Worm (Caenorhabditis elegans) whole organism, L4 larva: ENCODE measurements around the gene C06C3.7.

ENCODE experiments used
- D1046.2 ChIP-seq: fragments of 200-800 bp; sonication (Bioruptor generic); IDR thresholded peaks from 2 replicates; pipeline ENCODE4 v1.3.6; 2022; ENCODE audit warnings: missing genetic modification characterization, missing compliant biosample characterization
- F44E2.7 ChIP-seq: fragments of 200-800 bp; sonication (Bioruptor generic); IDR thresholded peaks from 2 replicates; pipeline ENCODE4 v2.1.2; 2022; ENCODE audit warnings: missing genetic modification characterization, missing compliant biosample characterization
- F49E8.2 ChIP-seq: sonication (generic microtip); optimal IDR thresholded peaks from 2 replicates; lab custom pipeline; 2016; ENCODE audit warnings: missing compliant biosample characterization, mild to moderate bottlenecking, missing genetic modification characterization, borderline replicate concordance
- R02D3.7 ChIP-seq: fragments of 150-350 bp; sonication (generic microtip); optimal IDR thresholded peaks from 3 replicates; lab custom pipeline; 2014; ENCODE audit warnings: missing biosample characterization, missing genetic modification characterization
- ZK546.5 ChIP-seq, 2 experiments: sonication (generic microtip); optimal IDR thresholded peaks; 2 replicates each; lab custom pipeline; 2017; ENCODE audit warnings: missing biosample characterization in 2 of 2, missing genetic modification characterization in 2 of 2
- arid-1 ChIP-seq: fragments of 200-800 bp; sonication (Bioruptor generic); conservative IDR thresholded peaks from 2 replicates; pipeline ENCODE4 v1.3.6; 2022; ENCODE audit warnings: missing genetic modification reagents, missing genetic modification characterization, missing compliant biosample characterization
- attf-4 ChIP-seq: sonication (generic microtip); optimal IDR thresholded peaks from 3 replicates; lab custom pipeline; 2017; ENCODE audit warnings: missing biosample characterization, missing genetic modification characterization
- ceh-28 ChIP-seq: fragments of 150-350 bp; optimal IDR thresholded peaks from 2 replicates; lab custom pipeline; 2014; ENCODE audit warnings: missing biosample characterization, missing genetic modification reagents, missing genetic modification characterization
- ceh-44 ChIP-seq: fragments of 200-800 bp; sonication (Bioruptor generic); IDR thresholded peaks from 2 replicates; pipeline ENCODE4 v1.3.6; 2022; ENCODE audit warnings: missing genetic modification reagents, missing genetic modification characterization, missing compliant biosample characterization
- ces-1 ChIP-seq: fragments of 150-350 bp; sonication (generic microtip); optimal IDR thresholded peaks from 4 replicates; lab custom pipeline; 2014; ENCODE audit warnings: missing biosample characterization, missing genetic modification reagents, missing genetic modification characterization
- daf-16 ChIP-seq, 3 experiments: sonication (generic microtip); optimal IDR thresholded peaks; 2 replicates each; lab custom pipeline; 2016 to 2017; ENCODE audit warnings: missing genetic modification characterization in 3 of 3, missing genetic modification reagents in 3 of 3, mild to moderate bottlenecking in 2 of 3, missing compliant biosample characterization in 2 of 3, missing biosample characterization in 1 of 3, moderate library complexity in 1 of 3
- daf-19 ChIP-seq: fragments of 200-800 bp; sonication (Bioruptor generic); conservative IDR thresholded peaks from 2 replicates; pipeline ENCODE4 v1.3.6; 2022; ENCODE audit warnings: missing genetic modification characterization, missing compliant biosample characterization
- dpl-1 ChIP-seq: fragments of 150-350 bp; optimal IDR thresholded peaks from 2 replicates; lab custom pipeline; 2014; ENCODE audit warnings: missing biosample characterization, missing genetic modification reagents, missing genetic modification characterization
- hlh-11 ChIP-seq: fragments of 200-800 bp; sonication (Bioruptor generic); optimal IDR thresholded peaks from 2 replicates; lab custom pipeline; 2018; ENCODE audit warnings: mild to moderate bottlenecking, missing genetic modification characterization, missing compliant biosample characterization
- jun-1 ChIP-seq: fragments of 150-350 bp; optimal IDR thresholded peaks from 2 replicates; lab custom pipeline; 2014; ENCODE audit warnings: missing biosample characterization, missing genetic modification reagents, missing genetic modification characterization
- lin-1 ChIP-seq: fragments of 200-800 bp; sonication (Bioruptor generic); IDR thresholded peaks from 2 replicates; pipeline ENCODE4 v1.3.6; 2022; ENCODE audit warnings: missing genetic modification reagents, missing genetic modification characterization, missing compliant biosample characterization
- lin-13 ChIP-seq: fragments of 150-350 bp; optimal IDR thresholded peaks from 2 replicates; lab custom pipeline; 2014; ENCODE audit warnings: missing biosample characterization, missing genetic modification reagents, missing genetic modification characterization
- lin-29 ChIP-seq: fragments of 200-800 bp; sonication (Bioruptor generic); IDR thresholded peaks from 2 replicates; pipeline ENCODE4 v1.3.6; 2022; ENCODE audit warnings: missing genetic modification reagents, missing genetic modification characterization, missing compliant biosample characterization
- lin-38 ChIP-seq: fragments of 200-800 bp; sonication (Bioruptor generic); IDR thresholded peaks from 2 replicates; pipeline ENCODE4 v1.3.6; 2022; ENCODE audit warnings: missing genetic modification reagents, missing genetic modification characterization, missing compliant biosample characterization
- madf-5 ChIP-seq, 2 experiments: fragments of 200-800 bp; sonication (Bioruptor generic); IDR thresholded peaks; 2 replicates each; pipeline ENCODE4 v1.3.6; 2022; ENCODE audit warnings: missing compliant biosample characterization in 2 of 2, missing genetic modification characterization in 2 of 2
- madf-9 ChIP-seq: fragments of 200-800 bp; sonication (Bioruptor generic); conservative IDR thresholded peaks from 2 replicates; pipeline ENCODE4 v1.3.6; 2022; ENCODE audit warnings: missing genetic modification reagents, missing genetic modification characterization, missing compliant biosample characterization
- mdl-1 ChIP-seq, 2 experiments: fragments of 150-350 bp in 1 of 2; sonication (generic microtip) in 1 of 2; optimal IDR thresholded peaks; 2 replicates each; lab custom pipeline; 2014 to 2017; ENCODE audit warnings: missing biosample characterization in 2 of 2, missing genetic modification characterization in 2 of 2
- mdt-29 ChIP-seq: fragments of 200-800 bp; sonication (Bioruptor generic); IDR thresholded peaks from 2 replicates; pipeline ENCODE4 v1.3.6; 2022; ENCODE audit warnings: missing genetic modification reagents, missing genetic modification characterization, missing compliant biosample characterization
- mep-1 ChIP-seq: fragments of 150-350 bp; sonication (generic microtip); optimal IDR thresholded peaks from 3 replicates; lab custom pipeline; 2014; ENCODE audit warnings: missing biosample characterization, missing genetic modification characterization
- mes-2 ChIP-seq: sonication (generic microtip); optimal IDR thresholded peaks from 2 replicates; lab custom pipeline; 2016; ENCODE audit warnings: missing genotype, mild to moderate bottlenecking, missing genetic modification characterization, missing compliant biosample characterization; ENCODE audit not compliant: poor library complexity, severe bottlenecking
- mxl-3 ChIP-seq: fragments of 200-800 bp; sonication (Bioruptor generic); optimal IDR thresholded peaks from 2 replicates; lab custom pipeline; 2018; ENCODE audit warnings: mild to moderate bottlenecking, missing genetic modification characterization, missing compliant biosample characterization
- nhr-10 ChIP-seq: fragments of 150-350 bp; optimal IDR thresholded peaks from 2 replicates; lab custom pipeline; 2014; ENCODE audit warnings: missing biosample characterization, missing genetic modification characterization
- nhr-28 ChIP-seq: fragments of 150-350 bp; optimal IDR thresholded peaks from 2 replicates; lab custom pipeline; 2014; ENCODE audit warnings: missing biosample characterization, missing genetic modification characterization
- nhr-41 ChIP-seq: fragments of 200-800 bp; sonication (Bioruptor generic); IDR thresholded peaks from 2 replicates; pipeline ENCODE4 v1.3.6; 2022; ENCODE audit warnings: missing genetic modification reagents, missing genetic modification characterization, missing compliant biosample characterization
- nhr-42 ChIP-seq: fragments of 200-800 bp; sonication (Bioruptor generic); IDR thresholded peaks from 2 replicates; pipeline ENCODE4 v1.3.6; 2022; ENCODE audit warnings: missing genetic modification characterization, missing compliant biosample characterization
- nhr-48 ChIP-seq: sonication (generic microtip); optimal IDR thresholded peaks from 2 replicates; lab custom pipeline; 2016; ENCODE audit warnings: mild to moderate bottlenecking, missing genetic modification characterization, missing compliant biosample characterization
- nhr-6 ChIP-seq: fragments of 150-350 bp; optimal IDR thresholded peaks from 2 replicates; lab custom pipeline; 2014; ENCODE audit warnings: missing biosample characterization, missing genetic modification characterization
- pha-4 ChIP-seq, 2 experiments: fragments of 150-350 bp in 1 of 2; fragments of 200-800 bp in 1 of 2; sonication (Bioruptor generic) in 1 of 2; IDR thresholded peaks in 1 of 2; optimal IDR thresholded peaks in 1 of 2; 2 replicates each; pipeline versions ENCODE4 v1.3.6 to Lab custom; 2014 to 2022; ENCODE audit warnings: missing genetic modification characterization in 2 of 2, missing genetic modification reagents in 2 of 2, missing biosample characterization in 1 of 2, missing compliant biosample characterization in 1 of 2
- pqm-1 ChIP-seq: sonication (generic microtip); optimal IDR thresholded peaks from 2 replicates; lab custom pipeline; 2017; ENCODE audit warnings: missing biosample characterization, missing genetic modification characterization
- rbr-2 ChIP-seq: sonication (generic microtip); optimal IDR thresholded peaks from 2 replicates; lab custom pipeline; 2016; ENCODE audit warnings: missing genotype, missing genetic modification characterization, missing compliant biosample characterization
- sdz-12 ChIP-seq: fragments of 200-800 bp; sonication (Bioruptor generic); optimal IDR thresholded peaks from 2 replicates; lab custom pipeline; 2018; ENCODE audit warnings: mild to moderate bottlenecking, missing genetic modification characterization, missing compliant biosample characterization
- set-16 ChIP-seq: fragments of 200-800 bp; sonication (Bioruptor generic); IDR thresholded peaks from 2 replicates; pipeline ENCODE4 v1.3.6; 2022; ENCODE audit warnings: missing genetic modification reagents, missing genetic modification characterization, missing compliant biosample characterization
- skn-1 ChIP-seq: fragments of 150-350 bp; optimal IDR thresholded peaks from 2 replicates; lab custom pipeline; 2014; ENCODE audit warnings: missing biosample characterization, missing genetic modification characterization
- snpc-1.2 ChIP-seq: fragments of 200-800 bp; sonication (Bioruptor generic); IDR thresholded peaks from 2 replicates; pipeline ENCODE4 v1.3.6; 2022; ENCODE audit warnings: missing genetic modification reagents, missing genetic modification characterization, missing compliant biosample characterization
- snpc-4 ChIP-seq: fragments of 150-350 bp; optimal IDR thresholded peaks from 2 replicates; lab custom pipeline; 2014; ENCODE audit warnings: missing biosample characterization, missing genetic modification characterization
- tag-97 ChIP-seq: fragments of 200-800 bp; sonication (Bioruptor generic); IDR thresholded peaks from 2 replicates; pipeline ENCODE4 v1.3.6; 2022; ENCODE audit warnings: missing genetic modification characterization, missing compliant biosample characterization
- tra-1 ChIP-seq: fragments of 200-800 bp; sonication (Bioruptor generic); IDR thresholded peaks from 2 replicates; pipeline ENCODE4 v1.3.6; 2022; ENCODE audit warnings: missing genetic modification reagents, missing genetic modification characterization, missing compliant biosample characterization
- unc-130 ChIP-seq: sonication (generic microtip); optimal IDR thresholded peaks from 2 replicates; lab custom pipeline; 2016; ENCODE audit warnings: missing genetic modification reagents, missing genetic modification characterization, missing compliant biosample characterization
- zip-2 ChIP-seq: fragments of 150-350 bp; optimal IDR thresholded peaks from 2 replicates; lab custom pipeline; 2014; ENCODE audit warnings: missing biosample characterization, missing genetic modification characterization

Gene C06C3.7

DNA sequence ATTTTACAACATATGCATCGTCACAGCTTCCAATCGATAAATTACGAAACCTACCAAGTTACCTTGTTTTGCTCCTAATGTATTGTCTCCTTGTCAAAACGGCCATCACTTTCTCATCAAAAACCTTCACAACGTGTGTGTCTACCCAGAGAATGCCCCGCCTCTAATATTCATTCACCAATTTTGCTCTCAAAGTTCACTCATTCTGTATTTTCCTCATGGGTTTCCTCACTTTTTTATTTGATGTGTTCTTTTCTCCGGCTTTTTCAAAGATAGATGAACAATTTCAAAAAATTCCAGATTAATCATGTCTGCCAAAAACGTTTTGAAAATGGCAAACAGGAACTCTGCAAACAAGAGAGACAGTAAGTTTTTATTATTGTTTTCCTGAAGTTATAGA, at the start of gene C06C3.7:
TSS of gene C06C3.7 (plus strand) at position 301 of the 400 bp plus-strand sequence.
- TF ChIP-seq daf-19 (GFP tag; lab: Robert Waterston, UW) = no peak
- TF ChIP-seq nhr-42 (GFP tag; lab: Robert Waterston, UW) = no peak
- no peak for TF ChIP-seq snpc-1.2 (GFP tag; lab: Robert Waterston, UW)
- TF ChIP-seq R02D3.7 (tag; lab: Kevin White, UChicago) = no peak
- TF ChIP-seq F49E8.2 (tag; lab: Kevin White, UChicago) = no peak
- no peak for TF ChIP-seq D1046.2
- TF ChIP-seq madf-5 (GFP tag; IDR thresholded peaks at IDR 0.05; lab: Robert Waterston, UW) = no peak
- TF ChIP-seq sdz-12 (GFP tag; lab: Kevin White, UChicago) = no peak
- no peak for TF ChIP-seq hlh-11 (tag; lab: Kevin White, UChicago)
- TF ChIP-seq mdl-1 (tag; optimal IDR thresholded peaks at IDR 0.05; lab: Kevin White, UChicago) = no peak
- TF ChIP-seq lin-29 = no peak
- no peak for TF ChIP-seq tra-1 (GFP tag; lab: Robert Waterston, UW)
- TF ChIP-seq arid-1 = no peak
- TF ChIP-seq pqm-1 (tag; lab: Kevin White, UChicago) = no peak
- TF ChIP-seq zip-2 (tag; lab: Kevin White, UChicago) = no peak
- no peak for TF ChIP-seq ZK546.5 (tag; optimal IDR thresholded peaks at IDR 0.05; lab: Kevin White, UChicago)
- no peak for TF ChIP-seq ceh-28 (tag; lab: Kevin White, UChicago)
- TF ChIP-seq madf-9 (GFP tag; lab: Robert Waterston, UW) = no peak
- no peak for TF ChIP-seq ceh-44 (GFP tag; lab: Robert Waterston, UW)
- TF ChIP-seq, all 104 proteins: peak for 0

DNA sequence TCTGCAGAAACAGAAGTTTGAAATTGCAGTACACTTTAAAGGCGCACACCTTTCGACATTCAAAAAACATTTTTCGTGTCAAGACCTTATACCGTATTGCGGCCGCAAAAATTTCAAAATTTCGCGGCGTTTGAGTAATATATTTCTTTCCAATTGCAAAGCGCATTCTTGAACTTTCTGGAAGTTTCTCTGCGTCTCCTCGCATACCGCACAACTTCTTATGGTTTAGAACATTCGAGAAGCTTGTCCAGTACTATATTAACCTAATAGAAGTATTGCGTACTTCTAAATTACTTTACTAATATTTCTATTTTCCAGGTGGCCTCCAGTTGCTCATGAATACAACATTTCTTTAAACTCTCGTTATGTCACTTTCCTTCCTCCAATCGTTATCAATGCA, 48.7 kb upstream of the C06C3.7 start:
- no peak for TF ChIP-seq nhr-48 (tag; lab: Kevin White, UChicago)
- TF ChIP-seq F49E8.2 (tag; lab: Kevin White, UChicago) = no peak
- TF ChIP-seq lin-38 (GFP tag; lab: Robert Waterston, UW) = no peak
- peak; percentile 59; the same call in 1 of the 2 replicates for TF ChIP-seq mdt-29 (GFP tag; lab: Robert Waterston, UW)
- no peak for TF ChIP-seq daf-16 (GFP tag; optimal IDR thresholded peaks at IDR 0.05; lab: Kevin White, UChicago)
- TF ChIP-seq daf-16 (tag; optimal IDR thresholded peaks at IDR 0.05; lab: Kevin White, UChicago) = no peak
- TF ChIP-seq mxl-3 (GFP tag; lab: Kevin White, UChicago) = peak; percentile 12
- no peak for TF ChIP-seq nhr-41 (GFP tag; lab: Robert Waterston, UW)

DNA sequence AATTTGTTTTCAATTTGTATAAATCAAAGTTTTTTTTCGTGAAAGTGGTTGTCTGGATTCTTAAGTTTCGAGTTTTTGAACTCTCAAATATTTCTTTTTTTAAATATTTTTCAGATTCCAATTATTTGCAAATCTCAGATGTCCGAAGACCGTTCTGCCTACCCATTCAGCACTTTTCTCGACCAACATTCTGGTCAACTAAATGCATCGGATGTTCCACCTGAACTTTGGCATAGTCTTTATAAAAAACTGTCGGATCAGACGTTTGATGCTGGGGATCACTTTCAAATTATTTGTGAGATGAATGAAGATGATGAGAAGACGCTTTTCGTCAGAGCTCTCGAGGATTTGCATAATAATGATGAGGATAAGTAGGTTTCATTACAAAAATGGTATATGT, 46.5 kb upstream of the C06C3.7 start, which contains the start of gene ttll-12:
TSS of gene ttll-12 (plus strand) at position 139 of the 400 bp plus-strand sequence.
- TF ChIP-seq attf-4 (no peak), ceh-44 (GFP tag; lab: Robert Waterston, UW) (no peak), nhr-42 (GFP tag; lab: Robert Waterston, UW) (no peak), snpc-4 (tag; lab: Kevin White, UChicago) (no peak), unc-130 (GFP tag; lab: Kevin White, UChicago) (no peak), nhr-28 (tag; lab: Kevin White, UChicago) (no peak), F44E2.7 (GFP tag; lab: Robert Waterston, UW) (no peak), daf-19 (GFP tag; lab: Robert Waterston, UW) (no peak), lin-29 (no peak)

DNA sequence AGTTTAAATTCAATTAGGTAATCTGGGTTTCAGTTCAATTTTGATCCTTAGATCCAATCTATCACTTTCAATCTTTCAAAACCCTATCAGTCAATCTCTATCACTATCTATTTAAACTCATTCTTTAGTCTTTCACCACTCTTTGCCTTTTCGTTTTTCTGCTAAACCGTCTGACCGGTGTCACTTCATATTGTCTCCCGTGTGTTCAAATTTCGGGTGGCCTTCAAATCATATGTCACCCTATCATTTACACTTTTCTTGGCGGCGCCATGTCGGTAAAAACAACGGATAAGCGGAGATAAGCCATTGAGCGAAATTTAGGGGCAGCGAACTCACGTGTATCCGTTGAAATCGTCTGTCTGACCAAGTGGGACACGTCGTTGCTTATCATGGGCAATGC, 41.4 kb upstream of the C06C3.7 start:
- TF ChIP-seq nhr-10 (tag; lab: Kevin White, UChicago) (no peak), lin-1 (no peak), mep-1 (tag; lab: Kevin White, UChicago) (no peak), mdt-29 (GFP tag; lab: Robert Waterston, UW) (no peak), nhr-6 (tag; lab: Kevin White, UChicago) (no peak), rbr-2 (tag; lab: Kevin White, UChicago) (no peak), tag-97 (no peak), ZK546.5 (tag; optimal IDR thresholded peaks at IDR 0.05; lab: Kevin White, UChicago) (no peak), mdl-1 (tag; optimal IDR thresholded peaks at IDR 0.05; lab: Kevin White, UChicago) (peak in 1 of 2 experiments; percentile 79), set-16 (no peak), lin-29 (no peak), ces-1 (GFP tag; lab: Kevin White, UChicago) (no peak), nhr-41 (GFP tag; lab: Robert Waterston, UW) (no peak), hlh-11 (tag; lab: Kevin White, UChicago) (peak; percentile 53), skn-1 (tag; lab: Kevin White, UChicago) (no peak), mes-2 (tag; lab: Kevin White, UChicago) (no peak), dpl-1 (GFP tag; lab: Kevin White, UChicago) (no peak), pha-4 (GFP tag; IDR thresholded peaks at IDR 0.05; lab: Robert Waterston, UW) (no peak), pha-4 (tag; optimal IDR thresholded peaks at IDR 0.05; lab: Kevin White, UChicago) (no peak), pqm-1 (tag; lab: Kevin White, UChicago) (no peak), lin-13 (no peak), jun-1 (tag; lab: Kevin White, UChicago) (no peak)
